Fruit fly (Drosophila melanogaster): ENCODE measurements around the gene Yp3.
A peak's percentile ranks its signal among the peaks of the same experiment; 100 is the strongest.

The Yp3 gene

dm6 chrX:13762372-13762883, 3.1 kb downstream of the Yp3 start, which contains the start of gene rdgB (continued):
- TF ChIP-seq Xbp1 (GFP tag; optimal IDR thresholded peaks at IDR 0.05) = peak; percentile 81
- TF ChIP-seq zfh1 (GFP tag; IDR thresholded peaks at IDR 0.05) = peak; percentile 64; the same call in 2 of the 3 replicates
- no peak for TF ChIP-seq CG17186 (GFP tag; optimal IDR thresholded peaks at IDR 0.05)
- peak; percentile 56 for TF ChIP-seq Nf-YB (GFP tag; optimal IDR thresholded peaks at IDR 0.05)
- peak; percentile 76 for TF ChIP-seq CG9437 (GFP tag; optimal IDR thresholded peaks at IDR 0.05)
- 0 out of 2 replicates have a peak, but pooled peaks have one; percentile 60 for TF ChIP-seq CG32767 (GFP tag; IDR thresholded peaks at IDR 0.05)
- peak; percentile 69; the same call in 2 of the 3 replicates for TF ChIP-seq croc (GFP tag; conservative IDR thresholded peaks at IDR 0.05)
- TF ChIP-seq Aef1 (GFP tag; IDR thresholded peaks at IDR 0.05) = peak; percentile 67
- TF ChIP-seq CG9797 (GFP tag; optimal IDR thresholded peaks at IDR 0.05) = no peak
- TF ChIP-seq sr (GFP tag; IDR thresholded peaks at IDR 0.05) = no peak
- TF ChIP-seq Elba2 (GFP tag; optimal IDR thresholded peaks at IDR 0.05) = no peak
- no peak for TF ChIP-seq unc-4 (GFP tag; IDR thresholded peaks at IDR 0.05; ENCODE audit: partially characterized antibody)
- TF ChIP-seq bowl (GFP tag; IDR thresholded peaks at IDR 0.05) = no peak
- no peak for TF ChIP-seq HmgD (GFP tag; optimal IDR thresholded peaks at IDR 0.05)
- no peak for TF ChIP-seq Lpt (GFP tag; optimal IDR thresholded peaks at IDR 0.05)
- TF ChIP-seq CG2889 (GFP tag; IDR thresholded peaks at IDR 0.05) = 0 out of 3 replicates have a peak, but pooled peaks have one; percentile 39
- TF ChIP-seq zen2 (GFP tag; IDR thresholded peaks at IDR 0.05; ENCODE audit: partially characterized antibody) = no peak
- TF ChIP-seq NFAT (GFP tag; IDR thresholded peaks at IDR 0.05) = 0 out of 2 replicates have a peak, but pooled peaks have one; percentile 42
- no peak for TF ChIP-seq cg (GFP tag; optimal IDR thresholded peaks at IDR 0.05)
- TF ChIP-seq gt (GFP tag; IDR thresholded peaks at IDR 0.05) = no peak
- TF ChIP-seq toy (GFP tag; IDR thresholded peaks at IDR 0.05) = 0 out of 2 replicates have a peak, but pooled peaks have one; percentile 33
- peak; percentile 72 for TF ChIP-seq Fer3 (tag; optimal IDR thresholded peaks at IDR 0.05)
- peak; percentile 64 for TF ChIP-seq cwo (GFP tag; optimal IDR thresholded peaks at IDR 0.05)
- peak; percentile 50 for TF ChIP-seq CG6654 (GFP tag; optimal IDR thresholded peaks at IDR 0.05)
- peak; percentile 83 for TF ChIP-seq Rfx (GFP tag; IDR thresholded peaks at IDR 0.05)
- peak; percentile 83 for TF ChIP-seq sob (GFP tag; IDR thresholded peaks at IDR 0.05)
- TF ChIP-seq mirr (GFP tag; optimal IDR thresholded peaks at IDR 0.05) = no peak
- peak; percentile 68 for TF ChIP-seq ssp (GFP tag; IDR thresholded peaks at IDR 0.05)
- TF ChIP-seq CG15269 (tag; optimal IDR thresholded peaks at IDR 0.05) = peak; percentile 84
- peak; percentile 73 for TF ChIP-seq NfI (GFP tag; optimal IDR thresholded peaks at IDR 0.05)
- TF ChIP-seq otp (GFP tag; IDR thresholded peaks at IDR 0.05) = no peak
- TF ChIP-seq maf-S (GFP tag; optimal IDR thresholded peaks at IDR 0.05) = no peak
- 0 out of 2 replicates have a peak, but pooled peaks have one; percentile 29 for TF ChIP-seq Gsc (GFP tag; IDR thresholded peaks at IDR 0.05)
- no peak for TF ChIP-seq tll (GFP tag; optimal IDR thresholded peaks at IDR 0.05)
- TF ChIP-seq CG7928 (GFP tag; optimal IDR thresholded peaks at IDR 0.05) = peak; percentile 9
- TF ChIP-seq CG6272 (GFP tag; IDR thresholded peaks at IDR 0.05) = no peak
- peak; percentile 86 for TF ChIP-seq psq (GFP tag; optimal IDR thresholded peaks at IDR 0.05)
- TF ChIP-seq gsb-n (tag; optimal IDR thresholded peaks at IDR 0.05) = peak; percentile 69
- peak; percentile 37 for TF ChIP-seq bab2 (GFP tag; optimal IDR thresholded peaks at IDR 0.05)
- TF ChIP-seq insv (GFP tag; optimal IDR thresholded peaks at IDR 0.05) = peak in 1 of 2 experiments; percentile 39
- peak; percentile 78 for TF ChIP-seq Fer1 (GFP tag; optimal IDR thresholded peaks at IDR 0.05)
- TF ChIP-seq Dref (GFP tag; IDR thresholded peaks at IDR 0.05) = no peak
- peak; percentile 67 for TF ChIP-seq nom (GFP tag; optimal IDR thresholded peaks at IDR 0.05)
- no peak for TF ChIP-seq shn (GFP tag; optimal IDR thresholded peaks at IDR 0.05)
- peak; percentile 50 for TF ChIP-seq dmrt11E (tag; optimal IDR thresholded peaks at IDR 0.05)
- peak; percentile 84 for TF ChIP-seq CG7556 (GFP tag; optimal IDR thresholded peaks at IDR 0.05)
- no peak for TF ChIP-seq CG4617 (GFP tag; optimal IDR thresholded peaks at IDR 0.05; ENCODE audit: borderline replicate concordance)
- TF ChIP-seq CG17912 (GFP tag; optimal IDR thresholded peaks at IDR 0.05) = no peak
- TF ChIP-seq CG2129 (GFP tag; IDR thresholded peaks at IDR 0.05; ENCODE audit: partially characterized antibody) = no peak
- TF ChIP-seq salm (tag; optimal IDR thresholded peaks at IDR 0.05) = peak; percentile 55
